Worm (Caenorhabditis elegans): Measurements from ENCODE around the gene Y42A5A.1.

The Y42A5A.1 gene

ce11 chrV:11123817-11124337 is 36.1 kb downstream of the Y42A5A.1 start, which contains the start of the genes atp-5 and lmtr-3 (continued):
- TF ChIP-seq unc-130 (tag; optimal IDR thresholded peaks at IDR 0.05): peak; percentile 62
- TF ChIP-seq alr-1 (tag; optimal IDR thresholded peaks at IDR 0.05; ENCODE audit: borderline replicate concordance): no peak
- peak; percentile 63 for TF ChIP-seq snpc-4 (tag; optimal IDR thresholded peaks at IDR 0.05)
- peak; percentile 16 for TF ChIP-seq nhr-77 (tag; optimal IDR thresholded peaks at IDR 0.05)
- TF ChIP-seq tbx-2 (tag; optimal IDR thresholded peaks at IDR 0.05): peak; percentile 80
- TF ChIP-seq ama-1 (optimal IDR thresholded peaks at IDR 0.05): no peak
- TF ChIP-seq vab-15 (tag; optimal IDR thresholded peaks at IDR 0.05): no peak
- TF ChIP-seq dsc-1 (tag; optimal IDR thresholded peaks at IDR 0.05): peak; percentile 72
- TF ChIP-seq unc-30 (tag; optimal IDR thresholded peaks at IDR 0.05): no peak
- peak; percentile 70 to 80 for TF ChIP-seq lin-35 (GFP tag; optimal IDR thresholded peaks at IDR 0.05)
- TF ChIP-seq hlh-4 (tag; optimal IDR thresholded peaks at IDR 0.05): no peak
- no peak for TF ChIP-seq egl-27 (tag; optimal IDR thresholded peaks at IDR 0.05)
- TF ChIP-seq rnt-1 (tag; optimal IDR thresholded peaks at IDR 0.05): peak; percentile 98
- TF ChIP-seq F16B12.6 (tag; optimal IDR thresholded peaks at IDR 0.05): no peak
- TF ChIP-seq irx-1 (tag; optimal IDR thresholded peaks at IDR 0.05): peak; percentile 79
- no peak for TF ChIP-seq Y116A8C.19 (tag; optimal IDR thresholded peaks at IDR 0.05; ENCODE audit: borderline replicate concordance)
- TF ChIP-seq nhr-20 (tag; optimal IDR thresholded peaks at IDR 0.05): peak; percentile 78
- peak; percentile 82 for TF ChIP-seq fkh-4 (tag; optimal IDR thresholded peaks at IDR 0.05; ENCODE audit: borderline replicate concordance)
- peak; percentile 90 for TF ChIP-seq lin-14 (GFP tag; optimal IDR thresholded peaks at IDR 0.05)
- no peak for TF ChIP-seq unc-62 (GFP tag; optimal IDR thresholded peaks at IDR 0.05)
- peak; percentile 68 to 81 (median 69) for TF ChIP-seq dpl-1 (GFP tag; optimal IDR thresholded peaks at IDR 0.05)
- TF ChIP-seq sptf-1 (tag; optimal IDR thresholded peaks at IDR 0.05): no peak

- TF ChIP-seq mep-1 (tag; optimal IDR thresholded peaks at IDR 0.05): no peak
- TF ChIP-seq jun-1 (tag; optimal IDR thresholded peaks at IDR 0.05): no peak
- TF ChIP-seq efl-1 (optimal IDR thresholded peaks at IDR 0.05): no peak
- TF ChIP-seq efl-1 (GFP tag; optimal IDR thresholded peaks at IDR 0.05 in 1 of 2): peak in 1 of 2 experiments; percentile 71
- no peak for TF ChIP-seq irx-1 (tag; optimal IDR thresholded peaks at IDR 0.05)
- no peak for TF ChIP-seq vab-15 (tag; optimal IDR thresholded peaks at IDR 0.05)
Observed at ce11 chrV:11124922-11125321, 37.2 kb downstream of the Y42A5A.1 start, which contains the start of gene C06H2.2. Gene C06H2.2 (plus strand): TSS chrV:11125222.

- TF ChIP-seq ama-1 (optimal IDR thresholded peaks at IDR 0.05) (no peak), grh-1 (GFP tag; IDR thresholded peaks at IDR 0.05) (no peak), isw-1 (GFP tag; IDR thresholded peaks at IDR 0.05) (no peak), unc-130 (tag; optimal IDR thresholded peaks at IDR 0.05) (no peak), nhr-76 (tag; optimal IDR thresholded peaks at IDR 0.05) (no peak), nhr-20 (tag; optimal IDR thresholded peaks at IDR 0.05) (no peak)
Observed at ce11 chrV:11127197-11127596, 39.4 kb downstream of the Y42A5A.1 start, which contains the start of gene jmjd-5. Gene jmjd-5 (plus strand): TSS chrV:11127497.

ce11 chrV:11131801-11132200 is 44.1 kb downstream of the Y42A5A.1 start:
- TF ChIP-seq nhr-76 (tag; optimal IDR thresholded peaks at IDR 0.05) (no peak), ztf-11 (tag; optimal IDR thresholded peaks at IDR 0.05) (no peak), zip-4 (GFP tag; optimal IDR thresholded peaks at IDR 0.05) (no peak), zag-1 (tag; optimal IDR thresholded peaks at IDR 0.05) (no peak), lin-13 (GFP tag; optimal IDR thresholded peaks at IDR 0.05) (no peak), nhr-11 (tag; optimal IDR thresholded peaks at IDR 0.05) (peak; percentile 0), lin-35 (GFP tag; optimal IDR thresholded peaks at IDR 0.05) (no peak), mef-2 (tag; optimal IDR thresholded peaks at IDR 0.05) (no peak), mab-9 (GFP tag; IDR thresholded peaks at IDR 0.05) (no peak), F16B12.6 (tag; optimal IDR thresholded peaks at IDR 0.05) (no peak), hpl-2 (GFP tag; optimal IDR thresholded peaks at IDR 0.05) (no peak), fkh-10 (GFP tag; optimal IDR thresholded peaks at IDR 0.05) (no peak), nhr-28 (tag; optimal IDR thresholded peaks at IDR 0.05) (no peak), snpc-4 (tag; optimal IDR thresholded peaks at IDR 0.05) (no peak), unc-86 (tag; optimal IDR thresholded peaks at IDR 0.05) (no peak), nhr-71 (tag; optimal IDR thresholded peaks at IDR 0.05) (peak; percentile 21), nhr-85 (tag) (no peak), lir-3 (tag; optimal IDR thresholded peaks at IDR 0.05; ENCODE audit: poor library complexity) (no peak), elt-2 (tag; optimal IDR thresholded peaks at IDR 0.05) (no peak), hlh-17 (GFP tag; optimal IDR thresholded peaks at IDR 0.05; ENCODE audit: borderline replicate concordance) (no peak), lin-14 (GFP tag; optimal IDR thresholded peaks at IDR 0.05) (peak; percentile 6), fkh-8 (tag; optimal IDR thresholded peaks at IDR 0.05) (peak; percentile 54), nhr-19 (GFP tag; conservative IDR thresholded peaks at IDR 0.05) (no peak)
